Worm (Caenorhabditis elegans) whole organism, L1 larva: Measurements from ENCODE around the gene T09A12.8.

ENCODE experiments used
- grh-1 ChIP-seq: fragments of 200-800 bp; sonication (Bioruptor generic); IDR thresholded peaks from 2 replicates; pipeline ENCODE4 v1.3.6; 2022; ENCODE audit warnings: missing genetic modification reagents, missing genetic modification characterization, missing compliant biosample characterization
- mef-2 ChIP-seq: fragments of 150-350 bp; optimal IDR thresholded peaks from 2 replicates; lab custom pipeline; 2014; ENCODE audit warnings: missing biosample characterization, missing genetic modification characterization
- nhr-19 ChIP-seq: fragments of 200-800 bp; sonication (Bioruptor generic); conservative IDR thresholded peaks from 2 replicates; pipeline ENCODE4 v1.3.6; 2022; ENCODE audit warnings: missing genetic modification characterization, missing compliant biosample characterization
- nhr-90 ChIP-seq: sonication (generic microtip); optimal IDR thresholded peaks from 2 replicates; lab custom pipeline; 2016; ENCODE audit warnings: mild to moderate bottlenecking, missing genetic modification characterization, missing compliant biosample characterization; ENCODE audit not compliant: poor library complexity
- snpc-4 ChIP-seq: fragments of 150-350 bp; optimal IDR thresholded peaks from 2 replicates; lab custom pipeline; 2014; ENCODE audit warnings: missing biosample characterization, missing genetic modification characterization
- sup-37 ChIP-seq: fragments of 200-800 bp; sonication (Bioruptor generic); optimal IDR thresholded peaks from 2 replicates; lab custom pipeline; 2018; ENCODE audit warnings: mild to moderate bottlenecking, missing genetic modification characterization, missing compliant biosample characterization

DNA sequence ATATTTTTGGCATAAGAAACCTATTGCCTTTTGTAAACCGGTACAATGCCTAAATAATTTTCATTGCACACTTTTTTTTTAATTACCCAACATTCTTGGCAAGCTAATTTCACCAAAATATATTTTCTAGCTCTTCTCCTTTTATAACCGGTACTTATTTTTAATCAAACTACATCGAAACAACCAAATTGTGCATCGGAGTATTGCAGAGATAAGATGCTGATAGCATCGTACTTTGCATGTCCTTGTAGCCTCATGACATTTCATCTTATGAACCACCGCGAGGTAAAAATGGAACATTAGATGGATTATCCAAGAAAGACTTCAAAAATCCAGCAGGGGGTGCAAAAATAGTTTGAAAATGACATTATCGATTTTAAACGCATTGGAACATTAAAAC is 11.7 kb upstream of the T09A12.8 start:
- TF ChIP-seq nhr-19 (GFP tag; lab: Robert Waterston, UW) (no peak), sup-37 (no peak), mef-2 (tag; lab: Kevin White, UChicago) (no peak), snpc-4 (tag; lab: Kevin White, UChicago) (no peak), grh-1 (GFP tag; lab: Robert Waterston, UW) (no peak), nhr-90 (tag; lab: Kevin White, UChicago) (no peak)
